Worm (Caenorhabditis elegans) whole organism, L1 larva: ENCODE measurements around the gene rme-2.

Source experiments
- C16A3.4 ChIP-seq: fragments of 150-350 bp; optimal IDR thresholded peaks from 2 replicates; lab custom pipeline; 2014; ENCODE audit warnings: missing biosample characterization, missing genetic modification characterization
- C34B4.2 ChIP-seq: sonication (generic microtip); optimal IDR thresholded peaks from 2 replicates; lab custom pipeline; 2017; ENCODE audit warnings: mild to moderate bottlenecking, missing genetic modification characterization, missing compliant biosample characterization
- Y116A8C.19 ChIP-seq: sonication (generic microtip); optimal IDR thresholded peaks from 2 replicates; lab custom pipeline; 2016; ENCODE audit warnings: missing compliant biosample characterization, missing genetic modification characterization, borderline replicate concordance
- alr-1 ChIP-seq: fragments of 200-800 bp; sonication (Bioruptor generic); optimal IDR thresholded peaks from 2 replicates; lab custom pipeline; 2018; ENCODE audit warnings: borderline replicate concordance, mild to moderate bottlenecking, missing genetic modification characterization, missing compliant biosample characterization
- blmp-1 ChIP-seq: fragments of 150-350 bp; optimal IDR thresholded peaks from 2 replicates; lab custom pipeline; 2014; ENCODE audit warnings: missing biosample characterization, missing genetic modification characterization
- ceh-63 ChIP-seq: fragments of 200-800 bp; sonication (Bioruptor generic); optimal IDR thresholded peaks from 2 replicates; lab custom pipeline; 2018; ENCODE audit warnings: mild to moderate bottlenecking, missing genetic modification characterization, missing compliant biosample characterization
- ceh-8 ChIP-seq: fragments of 200-800 bp; sonication (Bioruptor generic); optimal IDR thresholded peaks from 2 replicates; lab custom pipeline; 2018; ENCODE audit warnings: mild to moderate bottlenecking, missing genetic modification characterization, moderate library complexity, missing compliant biosample characterization
- ceh-82 ChIP-seq, 3 experiments: fragments of 150-350 bp in 1 of 3; sonication (generic microtip) in 2 of 3; optimal IDR thresholded peaks; 2 replicates each; lab custom pipeline; 2014 to 2017; ENCODE audit warnings: missing biosample characterization in 3 of 3, missing genetic modification characterization in 3 of 3
- ceh-90 ChIP-seq: sonication (generic microtip); optimal IDR thresholded peaks from 2 replicates; lab custom pipeline; 2016; ENCODE audit warnings: missing genetic modification characterization, missing compliant biosample characterization
- efl-1 ChIP-seq, 4 experiments: fragments of 150-350 bp; optimal IDR thresholded peaks in 3 of 4; peaks in 1 of 4; 1 replicate in 1 of 4; 2 replicates in 3 of 4; lab custom pipeline; 2014; ENCODE audit warnings: missing biosample characterization in 2 of 4, missing genetic modification characterization in 2 of 4, missing genetic modification reagents in 2 of 4
- egl-27 ChIP-seq, 2 experiments: fragments of 150-350 bp in 1 of 2; sonication (generic microtip); optimal IDR thresholded peaks; 3 replicates each; lab custom pipeline; 2017 to 2018; ENCODE audit warnings: missing biosample characterization in 2 of 2, missing genetic modification characterization in 2 of 2, missing genetic modification reagents in 2 of 2
- elt-2 ChIP-seq: sonication (generic microtip); optimal IDR thresholded peaks from 2 replicates; lab custom pipeline; 2016; ENCODE audit warnings: missing genetic modification characterization, mild to moderate bottlenecking, inconsistent platforms, missing compliant biosample characterization, missing genetic modification reagents
- elt-3 ChIP-seq, 6 experiments: fragments of 150-350 bp in 1 of 6; sonication (generic microtip); optimal IDR thresholded peaks; 2 replicates each; lab custom pipeline; 2017 to 2018; ENCODE audit warnings: missing biosample characterization in 6 of 6, missing genetic modification characterization in 6 of 6, inconsistent platforms in 1 of 6
- fkh-10 ChIP-seq: sonication (generic microtip); optimal IDR thresholded peaks from 2 replicates; lab custom pipeline; 2017; ENCODE audit warnings: missing biosample characterization, missing genetic modification reagents, missing genetic modification characterization
- fkh-8 ChIP-seq: sonication (generic microtip); optimal IDR thresholded peaks from 2 replicates; lab custom pipeline; 2016; ENCODE audit warnings: mild to moderate bottlenecking, missing genetic modification characterization, missing compliant biosample characterization
- grh-1 ChIP-seq: fragments of 200-800 bp; sonication (Bioruptor generic); IDR thresholded peaks from 2 replicates; pipeline ENCODE4 v1.3.6; 2022; ENCODE audit warnings: missing genetic modification reagents, missing genetic modification characterization, missing compliant biosample characterization
- hlh-17 ChIP-seq: fragments of 200-800 bp; sonication (Bioruptor generic); optimal IDR thresholded peaks from 2 replicates; lab custom pipeline; 2018; ENCODE audit warnings: missing genetic modification characterization, mild to moderate bottlenecking, missing compliant biosample characterization, moderate library complexity, borderline replicate concordance
- irx-1 ChIP-seq: sonication (generic microtip); optimal IDR thresholded peaks from 2 replicates; lab custom pipeline; 2016; ENCODE audit warnings: missing genetic modification characterization, missing compliant biosample characterization
- lin-13 ChIP-seq: fragments of 150-350 bp; optimal IDR thresholded peaks from 2 replicates; lab custom pipeline; 2014; ENCODE audit warnings: missing biosample characterization, missing genetic modification reagents, missing genetic modification characterization
- lin-14 ChIP-seq: fragments of 200-800 bp; sonication (Bioruptor generic); optimal IDR thresholded peaks from 2 replicates; lab custom pipeline; 2018; ENCODE audit warnings: mild to moderate bottlenecking, missing genetic modification characterization, moderate library complexity, missing compliant biosample characterization
- lir-3 ChIP-seq: sonication (generic microtip); optimal IDR thresholded peaks from 2 replicates; lab custom pipeline; 2016; ENCODE audit warnings: mild to moderate bottlenecking, missing genetic modification characterization, moderate library complexity, missing compliant biosample characterization; ENCODE audit not compliant: poor library complexity
- lsy-2 ChIP-seq, 2 experiments: fragments of 150-350 bp; optimal IDR thresholded peaks; 2 replicates each; lab custom pipeline; 2014; ENCODE audit warnings: missing biosample characterization in 2 of 2, missing genetic modification characterization in 2 of 2
- mef-2 ChIP-seq: fragments of 150-350 bp; optimal IDR thresholded peaks from 2 replicates; lab custom pipeline; 2014; ENCODE audit warnings: missing biosample characterization, missing genetic modification characterization
- nhr-19 ChIP-seq: fragments of 200-800 bp; sonication (Bioruptor generic); conservative IDR thresholded peaks from 2 replicates; pipeline ENCODE4 v1.3.6; 2022; ENCODE audit warnings: missing genetic modification characterization, missing compliant biosample characterization
- nhr-71 ChIP-seq: sonication (generic microtip); optimal IDR thresholded peaks from 2 replicates; lab custom pipeline; 2016; ENCODE audit warnings: mild to moderate bottlenecking, missing genetic modification characterization, moderate library complexity, missing compliant biosample characterization
- nhr-84 ChIP-seq: sonication (generic microtip); optimal IDR thresholded peaks from 2 replicates; lab custom pipeline; 2017; ENCODE audit warnings: missing biosample characterization, missing genetic modification characterization
- rnt-1 ChIP-seq: sonication (generic microtip); optimal IDR thresholded peaks from 2 replicates; lab custom pipeline; 2016; ENCODE audit warnings: mild to moderate bottlenecking, missing genetic modification characterization, moderate library complexity, missing compliant biosample characterization
- snu-23 ChIP-seq: sonication (generic microtip); optimal IDR thresholded peaks from 2 replicates; lab custom pipeline; 2016; ENCODE audit warnings: missing genetic modification characterization, missing compliant biosample characterization
- sox-4 ChIP-seq: sonication (generic microtip); optimal IDR thresholded peaks from 2 replicates; lab custom pipeline; 2016; ENCODE audit warnings: missing genetic modification characterization, missing compliant biosample characterization
- sptf-1 ChIP-seq: fragments of 150-350 bp; optimal IDR thresholded peaks from 2 replicates; lab custom pipeline; 2014; ENCODE audit warnings: missing biosample characterization, missing genetic modification characterization
- swsn-7 ChIP-seq: sonication (generic microtip); optimal IDR thresholded peaks from 2 replicates; lab custom pipeline; 2016; ENCODE audit warnings: missing genetic modification characterization, missing compliant biosample characterization
- tbx-2 ChIP-seq: sonication (generic microtip); optimal IDR thresholded peaks from 2 replicates; lab custom pipeline; 2016; ENCODE audit warnings: missing genetic modification characterization, missing compliant biosample characterization
- tlp-1 ChIP-seq: fragments of 150-350 bp; optimal IDR thresholded peaks from 2 replicates; lab custom pipeline; 2014; ENCODE audit warnings: missing biosample characterization, missing genetic modification characterization
- unc-130 ChIP-seq: fragments of 150-350 bp; optimal IDR thresholded peaks from 2 replicates; lab custom pipeline; 2017; ENCODE audit warnings: missing biosample characterization, missing genetic modification characterization, inconsistent platforms
- unc-62 ChIP-seq: fragments of 150-350 bp; optimal IDR thresholded peaks from 2 replicates; lab custom pipeline; 2014; ENCODE audit warnings: missing biosample characterization, missing genetic modification reagents, missing genetic modification characterization
- unc-86 ChIP-seq: sonication (generic microtip); optimal IDR thresholded peaks from 2 replicates; lab custom pipeline; 2016; ENCODE audit warnings: missing genetic modification characterization, missing compliant biosample characterization
- zag-1 ChIP-seq: fragments of 150-350 bp; optimal IDR thresholded peaks from 2 replicates; lab custom pipeline; 2014; ENCODE audit warnings: missing biosample characterization, missing genetic modification characterization

Gene rme-2

ce11 chrIV:5494099-5494498 is 24.3 kb downstream of the rme-2 start:
- no peak for TF ChIP-seq efl-1 (optimal IDR thresholded peaks at IDR 0.05; lab: Kevin White, UChicago)
- peak in 1 of 2 experiments; percentile 54 for TF ChIP-seq efl-1 (GFP tag; optimal IDR thresholded peaks at IDR 0.05 in 1 of 2; lab: Kevin White, UChicago)
- no peak for TF ChIP-seq egl-27 (tag; optimal IDR thresholded peaks at IDR 0.05; lab: Kevin White, UChicago)
- no peak for TF ChIP-seq sox-4 (tag; lab: Kevin White, UChicago)
- no peak for TF ChIP-seq unc-86 (tag; lab: Kevin White, UChicago)

ce11 chrIV:5501414-5501813 is 31.6 kb downstream of the rme-2 start:
- TF ChIP-seq fkh-10 (GFP tag; lab: Kevin White, UChicago) (no peak), lin-13 (GFP tag; lab: Kevin White, UChicago) (no peak), ceh-63 (GFP tag; lab: Kevin White, UChicago) (no peak), unc-62 (GFP tag; lab: Kevin White, UChicago) (no peak), irx-1 (no peak), efl-1 (optimal IDR thresholded peaks at IDR 0.05; lab: Kevin White, UChicago) (no peak), efl-1 (GFP tag; optimal IDR thresholded peaks at IDR 0.05 in 1 of 2; lab: Kevin White, UChicago) (no peak), C16A3.4 (no peak), elt-2 (tag; lab: Kevin White, UChicago) (no peak), mef-2 (no peak), nhr-19 (GFP tag; lab: Robert Waterston, UW) (no peak), nhr-71 (tag; lab: Kevin White, UChicago) (no peak)

ce11 chrIV:5502610-5503009 is 32.8 kb downstream of the rme-2 start:
- TF ChIP-seq hlh-17 (no peak), blmp-1 (no peak), sptf-1 (tag; lab: Kevin White, UChicago) (no peak), ceh-82 (tag; optimal IDR thresholded peaks at IDR 0.05; lab: Kevin White, UChicago) (no peak), swsn-7 (tag; lab: Kevin White, UChicago) (no peak), egl-27 (tag; optimal IDR thresholded peaks at IDR 0.05; lab: Kevin White, UChicago) (no peak), tlp-1 (no peak), Y116A8C.19 (tag; lab: Kevin White, UChicago) (no peak)
- TF ChIP-seq, all 84 proteins: peak for 0

ce11 chrIV:5506642-5507041 is 36.8 kb downstream of the rme-2 start:
- peak; percentile 50 for TF ChIP-seq lin-14 (GFP tag; lab: Kevin White, UChicago)
- no peak for TF ChIP-seq ceh-82 (tag; optimal IDR thresholded peaks at IDR 0.05; lab: Kevin White, UChicago)
- TF ChIP-seq zag-1 (tag; lab: Kevin White, UChicago) = no peak
- no peak for TF ChIP-seq nhr-84
- TF ChIP-seq, all 84 proteins: peak for 1

- TF ChIP-seq swsn-7 (tag; lab: Kevin White, UChicago) (no peak), efl-1 (optimal IDR thresholded peaks at IDR 0.05; lab: Kevin White, UChicago) (no peak), efl-1 (GFP tag; optimal IDR thresholded peaks at IDR 0.05 in 1 of 2; lab: Kevin White, UChicago) (no peak), lir-3 (tag; lab: Kevin White, UChicago) (no peak), rnt-1 (peak; percentile 56), C34B4.2 (tag; lab: Kevin White, UChicago) (no peak), alr-1 (no peak), unc-130 (tag; lab: Kevin White, UChicago) (peak; percentile 2), lsy-2 (tag; optimal IDR thresholded peaks at IDR 0.05; lab: Kevin White, UChicago) (peak in 1 of 2 experiments; percentile 1), lin-14 (GFP tag; lab: Kevin White, UChicago) (peak; percentile 59)
Observed at ce11 chrIV:5507754-5508153, 37.9 kb downstream of the rme-2 start.

ce11 chrIV:5514789-5515188 is 45.0 kb downstream of the rme-2 start:
- TF ChIP-seq grh-1 (GFP tag; lab: Robert Waterston, UW) = no peak
- no peak for TF ChIP-seq fkh-8 (tag; lab: Kevin White, UChicago)
- TF ChIP-seq snu-23 (GFP tag; lab: Kevin White, UChicago) = no peak
- no peak for TF ChIP-seq tbx-2 (tag; lab: Kevin White, UChicago)
- no peak for TF ChIP-seq irx-1
- no peak for TF ChIP-seq ceh-90
- TF ChIP-seq ceh-8 (GFP tag; lab: Kevin White, UChicago) = no peak
- TF ChIP-seq elt-3 (tag; optimal IDR thresholded peaks at IDR 0.05; lab: Kevin White, UChicago) = no peak
- TF ChIP-seq, all 84 proteins: peak for 0
